Fruit fly (Drosophila melanogaster): ENCODE measurements around the gene CstF50.
A peak's percentile ranks its signal among the peaks of the same experiment; 100 is the strongest.

CstF50 gene

DNA sequence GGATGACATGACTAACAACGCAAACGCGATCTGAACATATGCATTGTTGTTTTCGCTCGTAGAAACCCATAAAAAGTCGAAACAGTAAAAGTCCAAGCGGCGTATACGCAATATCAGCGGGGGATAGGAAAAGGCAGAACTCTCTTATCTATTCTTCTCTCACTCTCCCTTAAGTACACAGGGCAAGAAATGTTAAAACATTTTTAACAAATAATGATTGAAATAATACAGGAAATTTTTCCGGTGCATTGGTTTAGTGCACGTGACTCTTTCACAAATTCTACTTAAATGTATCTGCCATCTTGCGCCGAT is 21.1 kb downstream of the CstF50 start (continued):
- no peak for TF ChIP-seq Met (GFP tag; optimal IDR thresholded peaks at IDR 0.05)

DNA sequence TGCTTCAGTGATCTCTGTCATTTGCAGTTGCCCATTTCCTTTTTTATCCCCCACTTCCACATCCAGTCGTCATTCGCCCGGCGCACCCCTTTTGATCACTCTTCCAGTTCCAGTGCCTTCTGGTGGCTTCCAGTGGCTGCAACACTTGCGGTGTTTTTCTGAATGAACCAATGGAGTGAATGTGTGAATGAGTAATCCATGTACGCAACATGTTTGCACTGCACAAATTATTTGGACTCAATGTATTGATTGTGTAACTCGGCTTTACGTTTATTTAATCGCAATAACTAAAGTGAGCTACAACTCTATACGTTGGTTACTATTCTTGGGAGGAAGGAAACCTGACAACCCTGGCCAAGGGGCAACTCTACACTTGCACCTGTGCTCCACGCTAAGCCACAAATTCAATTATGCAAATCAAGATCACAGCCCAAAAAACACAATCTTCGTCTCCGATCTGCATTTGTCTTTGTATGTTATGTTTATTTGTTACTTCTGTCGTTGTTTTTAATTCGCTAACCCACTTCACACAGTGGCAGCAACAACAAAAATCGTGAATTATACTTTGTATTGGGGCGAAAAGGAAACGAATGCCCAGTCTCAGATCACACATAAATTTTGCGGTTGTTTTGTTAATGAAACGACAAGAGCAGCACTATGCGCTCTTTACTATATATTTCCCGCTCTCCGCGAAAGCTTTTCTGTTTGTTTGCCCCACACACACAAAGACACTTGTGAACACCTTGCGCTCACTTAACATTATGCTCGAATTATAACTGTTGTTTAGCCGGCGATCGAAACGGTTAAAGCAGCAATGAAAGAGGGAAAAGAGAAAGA is 21.7 kb downstream of the CstF50 start:
- TF ChIP-seq lz (GFP tag; optimal IDR thresholded peaks at IDR 0.05) (no peak), acj6 (GFP tag; optimal IDR thresholded peaks at IDR 0.05) (no peak), Sox14 (GFP tag; optimal IDR thresholded peaks at IDR 0.05) (no peak), esn (GFP tag; optimal IDR thresholded peaks at IDR 0.05) (no peak), CG31627 (GFP tag; optimal IDR thresholded peaks at IDR 0.05) (no peak), Hr38 (GFP tag; optimal IDR thresholded peaks at IDR 0.05) (no peak), CG11294 (GFP tag; IDR thresholded peaks at IDR 0.05) (no peak), CG6792 (GFP tag; optimal IDR thresholded peaks at IDR 0.05) (no peak), net (GFP tag; optimal IDR thresholded peaks at IDR 0.05) (no peak), Eip78C (GFP tag) (peak; percentile 69), dsx (GFP tag; optimal IDR thresholded peaks at IDR 0.05; ENCODE audit: poor library complexity, severe bottlenecking) (peak; percentile 23), CG32006 (GFP tag; optimal IDR thresholded peaks at IDR 0.05) (peak; percentile 23), CG8119 (GFP tag; IDR thresholded peaks at IDR 0.05) (0 out of 3 replicates have a peak, but pooled peaks have one; percentile 27), CG10669 (GFP tag; optimal IDR thresholded peaks at IDR 0.05) (no peak), eg (GFP tag; IDR thresholded peaks at IDR 0.05) (peak; percentile 28; the same call in 1 of the 3 replicates), CG6163 (GFP tag; IDR thresholded peaks at IDR 0.05) (0 out of 3 replicates have a peak, but pooled peaks have one; percentile 20)

DNA sequence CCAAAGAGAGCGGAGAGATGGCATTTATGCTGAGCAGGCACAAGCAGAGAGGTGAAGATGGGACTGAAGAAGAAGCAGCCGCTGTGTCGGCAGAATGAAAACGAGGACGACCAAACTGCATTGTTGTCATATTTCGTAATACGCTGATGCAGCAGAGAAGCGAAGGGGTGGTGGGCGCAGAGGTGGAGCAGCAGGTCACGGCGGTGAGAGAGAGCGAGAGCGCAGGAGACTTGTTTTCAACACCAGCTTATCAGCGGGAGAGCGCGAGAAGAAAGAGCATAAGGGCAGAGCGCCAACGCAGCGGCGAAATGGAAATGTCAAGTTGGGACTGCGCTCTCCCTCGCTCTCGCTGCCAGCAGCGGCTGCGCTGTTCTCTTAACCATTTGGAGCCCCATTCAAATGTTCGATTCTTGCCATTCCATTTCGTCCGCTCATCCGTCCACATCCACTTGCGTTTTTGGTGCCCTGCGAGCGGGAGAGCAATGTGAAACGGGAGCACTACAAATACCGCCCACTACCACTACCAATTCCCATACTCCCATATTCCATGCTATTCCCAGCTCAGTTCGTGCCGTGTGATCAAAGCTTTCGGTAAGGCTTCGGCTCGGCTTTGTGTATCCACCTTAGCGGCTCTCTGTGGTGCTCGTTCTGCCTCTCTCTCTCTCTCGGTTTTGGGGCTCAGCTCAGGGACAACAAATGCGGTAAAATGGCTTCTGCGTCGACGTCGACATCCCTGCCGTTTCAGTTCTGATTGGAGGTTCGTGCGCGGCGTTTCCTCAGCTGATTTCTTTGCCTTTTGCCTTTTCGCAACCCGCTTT is 23.2 kb downstream of the CstF50 start, which contains the start of gene ttk:
Gene ttk (plus strand): TSS at position 562 of the 818 bp plus-strand sequence.
- TF ChIP-seq Eip75B (GFP tag; optimal IDR thresholded peaks at IDR 0.05) = peak; percentile 75
- peak; percentile 77 for TF ChIP-seq Eip78C (GFP tag)
- TF ChIP-seq CG11762 (GFP tag; optimal IDR thresholded peaks at IDR 0.05; ENCODE audit: insufficient read depth) = no peak
- no peak for TF ChIP-seq lz (GFP tag; optimal IDR thresholded peaks at IDR 0.05)
- TF ChIP-seq topi (GFP tag; optimal IDR thresholded peaks at IDR 0.05) = peak; percentile 2
- no peak for TF ChIP-seq Ets21C (GFP tag; optimal IDR thresholded peaks at IDR 0.05)
- peak; percentile 21 for TF ChIP-seq CG6276 (GFP tag; optimal IDR thresholded peaks at IDR 0.05)
- TF ChIP-seq CG10669 (GFP tag; optimal IDR thresholded peaks at IDR 0.05) = no peak
- TF ChIP-seq eg (GFP tag; IDR thresholded peaks at IDR 0.05) = peak; percentile 17; the same call in 1 of the 3 replicates
- no peak for TF ChIP-seq net (GFP tag; optimal IDR thresholded peaks at IDR 0.05)
- TF ChIP-seq dsx (GFP tag; optimal IDR thresholded peaks at IDR 0.05; ENCODE audit: poor library complexity, severe bottlenecking) = peak; percentile 81
- TF ChIP-seq Gug (GFP tag; IDR thresholded peaks at IDR 0.05) = no peak
- peak; percentile 6 for TF ChIP-seq CG6792 (GFP tag; optimal IDR thresholded peaks at IDR 0.05)
- peak; percentile 43 for TF ChIP-seq CG6854 (GFP tag; optimal IDR thresholded peaks at IDR 0.05)
- TF ChIP-seq spab (GFP tag; optimal IDR thresholded peaks at IDR 0.05) = peak; percentile 2
- TF ChIP-seq Hr38 (GFP tag; optimal IDR thresholded peaks at IDR 0.05) = no peak
- TF ChIP-seq CG32006 (GFP tag; optimal IDR thresholded peaks at IDR 0.05) = no peak
- no peak for TF ChIP-seq achi (GFP tag; optimal IDR thresholded peaks at IDR 0.05)
- peak; percentile 22 for TF ChIP-seq Met (GFP tag; optimal IDR thresholded peaks at IDR 0.05)
- no peak; the same call in 1 of the 2 replicates for TF ChIP-seq CG15336 (GFP tag; IDR thresholded peaks at IDR 0.05)
- TF ChIP-seq Ets96B (tag; optimal IDR thresholded peaks at IDR 0.05) = no peak
- peak; percentile 56 for TF ChIP-seq CG9139 (GFP tag; optimal IDR thresholded peaks at IDR 0.05)
- no peak for TF ChIP-seq CG4318 (GFP tag; optimal IDR thresholded peaks at IDR 0.05)
- TF ChIP-seq Sox15 (GFP tag; optimal IDR thresholded peaks at IDR 0.05) = no peak
- TF ChIP-seq CG8319 (GFP tag; optimal IDR thresholded peaks at IDR 0.05) = no peak
- peak; percentile 10 for TF ChIP-seq CG3919 (GFP tag; optimal IDR thresholded peaks at IDR 0.05)
- peak; percentile 13 for TF ChIP-seq fkh (GFP tag; optimal IDR thresholded peaks at IDR 0.05)
- no peak for TF ChIP-seq cyc (GFP tag; optimal IDR thresholded peaks at IDR 0.05)
- no peak for TF ChIP-seq dac (GFP tag; optimal IDR thresholded peaks at IDR 0.05)
- no peak for TF ChIP-seq salr (GFP tag; optimal IDR thresholded peaks at IDR 0.05)
- TF ChIP-seq vri (GFP tag; optimal IDR thresholded peaks at IDR 0.05) = peak; percentile 100
- TF ChIP-seq OdsH (GFP tag; optimal IDR thresholded peaks at IDR 0.05) = no peak
- peak; percentile 9 for TF ChIP-seq Smox (GFP tag; optimal IDR thresholded peaks at IDR 0.05)
- no peak for TF ChIP-seq Hr4 (GFP tag; optimal IDR thresholded peaks at IDR 0.05)
- TF ChIP-seq CG34406 (GFP tag; optimal IDR thresholded peaks at IDR 0.05) = no peak
- no peak for TF ChIP-seq Eip93F (GFP tag; optimal IDR thresholded peaks at IDR 0.05)
- peak; percentile 100 for TF ChIP-seq svp (GFP tag)

Measured in whole organism, prepupa.